Fruit fly (Drosophila melanogaster): ENCODE measurements around the gene TyrR.
A peak's percentile ranks its signal among the peaks of the same experiment; 100 is the strongest.

TyrR gene

dm6 chr3R:17759773-17760476, 3.1 kb downstream of the TyrR start (continued):
- no peak for TF ChIP-seq bsh (GFP tag; optimal IDR thresholded peaks at IDR 0.05)
- no peak for TF ChIP-seq salm (tag; optimal IDR thresholded peaks at IDR 0.05)
- no peak for TF ChIP-seq CG14667 (GFP tag; IDR thresholded peaks at IDR 0.05)
- TF ChIP-seq slp2 (GFP tag; optimal IDR thresholded peaks at IDR 0.05) = no peak
- no peak for TF ChIP-seq CG14860 (GFP tag; IDR thresholded peaks at IDR 0.05; ENCODE audit: partially characterized antibody)
- TF ChIP-seq her (GFP tag; optimal IDR thresholded peaks at IDR 0.05) = no peak
- TF ChIP-seq Ssrp (tag; optimal IDR thresholded peaks at IDR 0.05) = no peak
- TF ChIP-seq lab (GFP tag; optimal IDR thresholded peaks at IDR 0.05) = peak; percentile 67
- TF ChIP-seq ind (GFP tag; optimal IDR thresholded peaks at IDR 0.05) = no peak
- 0 out of 3 replicates have a peak, but pooled peaks have one; percentile 56 for TF ChIP-seq CG11456 (GFP tag; IDR thresholded peaks at IDR 0.05)
- no peak for TF ChIP-seq cg (GFP tag; optimal IDR thresholded peaks at IDR 0.05)
- no peak for TF ChIP-seq sqz (GFP tag; optimal IDR thresholded peaks at IDR 0.05)
- TF ChIP-seq Bgb (GFP tag; IDR thresholded peaks at IDR 0.05; ENCODE audit: partially characterized antibody) = no peak
- no peak for TF ChIP-seq Ada2b (GFP tag; IDR thresholded peaks at IDR 0.05)
- TF ChIP-seq Fer2 (tag; optimal IDR thresholded peaks at IDR 0.05) = no peak
- TF ChIP-seq CG2678 (tag; optimal IDR thresholded peaks at IDR 0.05) = peak; percentile 40
- TF ChIP-seq BtbVII (GFP tag; optimal IDR thresholded peaks at IDR 0.05) = no peak
- no peak for TF ChIP-seq Kr (GFP tag; optimal IDR thresholded peaks at IDR 0.05)
- no peak for TF ChIP-seq seq (GFP tag; IDR thresholded peaks at IDR 0.05)
- peak; percentile 14 for TF ChIP-seq CG12769 (tag; optimal IDR thresholded peaks at IDR 0.05)
- peak; percentile 34 for TF ChIP-seq Hmr (GFP tag; optimal IDR thresholded peaks at IDR 0.05)
- no peak for TF ChIP-seq CG9727 (GFP tag; optimal IDR thresholded peaks at IDR 0.05)
- no peak for TF ChIP-seq CG6175 (GFP tag; IDR thresholded peaks at IDR 0.05)
- no peak for TF ChIP-seq maf-S (GFP tag; optimal IDR thresholded peaks at IDR 0.05)
- TF ChIP-seq gro (GFP tag; optimal IDR thresholded peaks at IDR 0.05) = no peak
- no peak for TF ChIP-seq crc (GFP tag; optimal IDR thresholded peaks at IDR 0.05)
- TF ChIP-seq ac (GFP tag; optimal IDR thresholded peaks at IDR 0.05) = no peak
- no peak for TF ChIP-seq CG17568 (GFP tag; optimal IDR thresholded peaks at IDR 0.05)
- no peak for TF ChIP-seq CG1024 (GFP tag; IDR thresholded peaks at IDR 0.05)
- no peak for TF ChIP-seq CG9215 (GFP tag; IDR thresholded peaks at IDR 0.05)
- peak; percentile 27 for TF ChIP-seq CG3281 (GFP tag; optimal IDR thresholded peaks at IDR 0.05)
- no peak for TF ChIP-seq HmgD (GFP tag; optimal IDR thresholded peaks at IDR 0.05)
- no peak for TF ChIP-seq Gug (GFP tag; IDR thresholded peaks at IDR 0.05)
- peak; percentile 69 for TF ChIP-seq sd (tag; optimal IDR thresholded peaks at IDR 0.05)
- TF ChIP-seq CG3163 (GFP tag; optimal IDR thresholded peaks at IDR 0.05) = no peak
- no peak for TF ChIP-seq Bteb2 (GFP tag; optimal IDR thresholded peaks at IDR 0.05)
- peak; percentile 57 for TF ChIP-seq Med (GFP tag)
- TF ChIP-seq gce (GFP tag; IDR thresholded peaks at IDR 0.05) = no peak
- TF ChIP-seq Blimp-1 (GFP tag; optimal IDR thresholded peaks at IDR 0.05) = no peak
- no peak for TF ChIP-seq CG4360 (GFP tag; IDR thresholded peaks at IDR 0.05)
- peak; percentile 13 for TF ChIP-seq Fer3 (tag; optimal IDR thresholded peaks at IDR 0.05)
- no peak for TF ChIP-seq tx (GFP tag; optimal IDR thresholded peaks at IDR 0.05)
- no peak for TF ChIP-seq dati (GFP tag; IDR thresholded peaks at IDR 0.05)
- TF ChIP-seq chn (GFP tag; optimal IDR thresholded peaks at IDR 0.05) = no peak
- no peak for TF ChIP-seq Dp (GFP tag; optimal IDR thresholded peaks at IDR 0.05)
- TF ChIP-seq YL-1 (GFP tag; optimal IDR thresholded peaks at IDR 0.05) = no peak
- TF ChIP-seq vnd (GFP tag; IDR thresholded peaks at IDR 0.05; ENCODE audit: partially characterized antibody) = peak; percentile 20; the same call in 1 of the 3 replicates
- no peak for TF ChIP-seq CG17385 (GFP tag; optimal IDR thresholded peaks at IDR 0.05)
- TF ChIP-seq MTF-1 (GFP tag; optimal IDR thresholded peaks at IDR 0.05; ENCODE audit: borderline replicate concordance) = peak; percentile 18
- no peak for TF ChIP-seq CG13287 (GFP tag; IDR thresholded peaks at IDR 0.05; ENCODE audit: partially characterized antibody)

Data from whole organism, embryonic.